Worm (Caenorhabditis elegans) whole organism, early embryonic: ENCODE results near the gene K02E10.7.

ENCODE experiments used
- B0310.2 ChIP-seq: sonication (generic microtip); optimal IDR thresholded peaks from 2 replicates; lab custom pipeline; 2016; ENCODE audit warnings: mild to moderate bottlenecking, missing genetic modification characterization, missing compliant biosample characterization
- F13C5.2 ChIP-seq: sonication (generic microtip); optimal IDR thresholded peaks from 2 replicates; lab custom pipeline; 2017; ENCODE audit warnings: mild to moderate bottlenecking, missing genetic modification characterization, inconsistent platforms, missing compliant biosample characterization
- aly-1 ChIP-seq: sonication (generic microtip); optimal IDR thresholded peaks from 2 replicates; lab custom pipeline; 2016; ENCODE audit warnings: missing genetic modification characterization, missing compliant biosample characterization
- ama-1 ChIP-seq: fragments of 150-350 bp; optimal IDR thresholded peaks from 2 replicates; lab custom pipeline; 2014
- ceh-13 ChIP-seq: fragments of 200-800 bp; sonication (Bioruptor generic); optimal IDR thresholded peaks from 2 replicates; lab custom pipeline; 2018; ENCODE audit warnings: mild to moderate bottlenecking, missing genetic modification characterization, missing compliant biosample characterization
- ceh-36 ChIP-seq: sonication (generic microtip); optimal IDR thresholded peaks from 2 replicates; lab custom pipeline; 2016; ENCODE audit warnings: missing genetic modification characterization, inconsistent platforms, missing compliant biosample characterization
- ets-7 ChIP-seq: sonication (generic microtip); optimal IDR thresholded peaks from 2 replicates; lab custom pipeline; 2016; ENCODE audit warnings: missing genotype, missing genetic modification characterization, missing compliant biosample characterization
- flt-1 ChIP-seq: fragments of 200-800 bp; sonication (Bioruptor generic); IDR thresholded peaks from 2 replicates; pipeline ENCODE4 v1.3.6; 2022; ENCODE audit warnings: missing genetic modification characterization, missing compliant biosample characterization
- hmbx-1 ChIP-seq: sonication (generic microtip); optimal IDR thresholded peaks from 2 replicates; lab custom pipeline; 2016; ENCODE audit warnings: mild to moderate bottlenecking, missing genetic modification characterization, missing compliant biosample characterization
- hmg-4 ChIP-seq: fragments of 200-800 bp; sonication (Bioruptor generic); optimal IDR thresholded peaks from 2 replicates; lab custom pipeline; 2018; ENCODE audit warnings: mild to moderate bottlenecking, missing genetic modification characterization, missing compliant biosample characterization
- hnd-1 ChIP-seq: sonication (generic microtip); optimal IDR thresholded peaks from 2 replicates; lab custom pipeline; 2016; ENCODE audit warnings: missing genetic modification characterization, missing compliant biosample characterization
- pes-1 ChIP-seq: fragments of 200-800 bp; sonication (Bioruptor generic); IDR thresholded peaks from 2 replicates; pipeline ENCODE4 v1.3.6; 2022; ENCODE audit warnings: missing genetic modification reagents, missing genetic modification characterization, missing compliant biosample characterization
- scrt-1 ChIP-seq: fragments of 200-800 bp; sonication (Bioruptor generic); IDR thresholded peaks from 2 replicates; pipeline ENCODE4 v1.3.6; 2022; ENCODE audit warnings: missing genetic modification characterization, missing compliant biosample characterization
- sea-1 ChIP-seq: fragments of 200-800 bp; sonication (Bioruptor generic); conservative IDR thresholded peaks from 2 replicates; pipeline ENCODE4 v1.3.6; 2022; ENCODE audit warnings: missing genetic modification characterization, missing compliant biosample characterization
- tbx-11 ChIP-seq: fragments of 200-800 bp; sonication (Bioruptor generic); IDR thresholded peaks from 2 replicates; pipeline ENCODE4 v1.3.6; 2022; ENCODE audit warnings: missing genetic modification characterization, missing compliant biosample characterization
- tbx-37 ChIP-seq: fragments of 200-800 bp; sonication (Bioruptor generic); conservative IDR thresholded peaks from 2 replicates; pipeline ENCODE4 v1.3.6; 2022; ENCODE audit warnings: missing genetic modification reagents, missing genetic modification characterization, missing compliant biosample characterization
- tra-4 ChIP-seq: sonication (generic microtip); optimal IDR thresholded peaks from 2 replicates; lab custom pipeline; 2017; ENCODE audit warnings: missing genetic modification characterization, missing compliant biosample characterization

Gene K02E10.7

ce11 chrX:2482622-2483021 lies 25.7 kb downstream of the K02E10.7 start, which contains the start of gene K02E10.6:
Gene K02E10.6 (minus strand): TSS chrX:2482770.
- TF ChIP-seq ama-1 (no peak), hmbx-1 (no peak), F13C5.2 (no peak), tbx-37 (no peak), B0310.2 (tag; lab: Kevin White, UChicago) (no peak), sea-1 (GFP tag; lab: Robert Waterston, UW) (no peak), ceh-36 (tag; lab: Kevin White, UChicago) (no peak), flt-1 (GFP tag; lab: Robert Waterston, UW) (no peak), ets-7 (no peak), hnd-1 (tag; lab: Kevin White, UChicago) (no peak), aly-1 (tag; lab: Kevin White, UChicago) (no peak), scrt-1 (GFP tag; lab: Robert Waterston, UW) (no peak), pes-1 (no peak), ceh-13 (GFP tag; lab: Kevin White, UChicago) (no peak), tbx-11 (GFP tag; lab: Robert Waterston, UW) (no peak), tra-4 (tag; lab: Kevin White, UChicago) (no peak), hmg-4 (GFP tag; lab: Kevin White, UChicago) (no peak)

- no peak for TF ChIP-seq ets-7
- no peak for TF ChIP-seq ceh-36 (tag; lab: Kevin White, UChicago)
- no peak for TF ChIP-seq tra-4 (tag; lab: Kevin White, UChicago)
- no peak for TF ChIP-seq hnd-1 (tag; lab: Kevin White, UChicago)
- no peak for TF ChIP-seq pes-1
- no peak for TF ChIP-seq tbx-11 (GFP tag; lab: Robert Waterston, UW)
- TF ChIP-seq scrt-1 (GFP tag; lab: Robert Waterston, UW), result no peak
- no peak for TF ChIP-seq ceh-13 (GFP tag; lab: Kevin White, UChicago)
- no peak for TF ChIP-seq F13C5.2
- no peak for TF ChIP-seq ama-1
- TF ChIP-seq B0310.2 (tag; lab: Kevin White, UChicago), result no peak
- TF ChIP-seq hmbx-1, result no peak
- TF ChIP-seq flt-1 (GFP tag; lab: Robert Waterston, UW), result no peak
- TF ChIP-seq sea-1 (GFP tag; lab: Robert Waterston, UW), result no peak
- no peak for TF ChIP-seq aly-1 (tag; lab: Kevin White, UChicago)
- TF ChIP-seq tbx-37, result no peak
- no peak for TF ChIP-seq hmg-4 (GFP tag; lab: Kevin White, UChicago)
These were observed 29.5 kb downstream of the K02E10.7 start, which contains the start of gene K02E10.5 for ce11 chrX:2478823-2479222. Gene K02E10.5 (minus strand): TSS chrX:2478923.

ce11 chrX:2475873-2476272 lies 32.5 kb downstream of the K02E10.7 start, which contains the start of gene R04B3.3:
Gene R04B3.3 (minus strand): TSS chrX:2475973.
- no peak for TF ChIP-seq flt-1 (GFP tag; lab: Robert Waterston, UW)
- TF ChIP-seq ceh-13 (GFP tag; lab: Kevin White, UChicago), result no peak
- TF ChIP-seq scrt-1 (GFP tag; lab: Robert Waterston, UW), result no peak
- no peak for TF ChIP-seq F13C5.2
- no peak for TF ChIP-seq tbx-11 (GFP tag; lab: Robert Waterston, UW)
- TF ChIP-seq tra-4 (tag; lab: Kevin White, UChicago), result no peak
- TF ChIP-seq B0310.2 (tag; lab: Kevin White, UChicago), result no peak
- no peak for TF ChIP-seq ets-7
- TF ChIP-seq hmbx-1, result no peak

ce11 chrX:2473618-2474017 lies 34.7 kb downstream of the K02E10.7 start, which contains the start of gene R04B3.2:
Gene R04B3.2 (minus strand): TSS chrX:2473718.
- no peak for TF ChIP-seq ama-1
- TF ChIP-seq hnd-1 (tag; lab: Kevin White, UChicago), result no peak

ce11 chrX:2471303-2471702 lies 37.0 kb downstream of the K02E10.7 start, which contains the start of gene R04B3.1:
Gene R04B3.1 (minus strand): TSS chrX:2471403.
- TF ChIP-seq ama-1, result no peak
- no peak for TF ChIP-seq ceh-36 (tag; lab: Kevin White, UChicago)
- no peak for TF ChIP-seq hmg-4 (GFP tag; lab: Kevin White, UChicago)
- TF ChIP-seq tbx-37, result no peak
- TF ChIP-seq scrt-1 (GFP tag; lab: Robert Waterston, UW), result no peak
- TF ChIP-seq sea-1 (GFP tag; lab: Robert Waterston, UW), result no peak

ce11 chrX:2464064-2464463 lies 44.3 kb downstream of the K02E10.7 start:
- no peak for TF ChIP-seq F13C5.2
- TF ChIP-seq B0310.2 (tag; lab: Kevin White, UChicago), result no peak
- TF ChIP-seq ceh-36 (tag; lab: Kevin White, UChicago), result no peak

- no peak for TF ChIP-seq ets-7
- no peak for TF ChIP-seq tra-4 (tag; lab: Kevin White, UChicago)
- TF ChIP-seq aly-1 (tag; lab: Kevin White, UChicago), result no peak
- TF ChIP-seq hmg-4 (GFP tag; lab: Kevin White, UChicago), result no peak
- no peak for TF ChIP-seq ama-1
These were observed 46.6 kb downstream of the K02E10.7 start for ce11 chrX:2461742-2462141.

- no peak for TF ChIP-seq hnd-1 (tag; lab: Kevin White, UChicago)
- TF ChIP-seq aly-1 (tag; lab: Kevin White, UChicago), result no peak
- TF ChIP-seq hmbx-1, result no peak
- TF ChIP-seq ets-7, result no peak
- TF ChIP-seq B0310.2 (tag; lab: Kevin White, UChicago), result no peak
- TF ChIP-seq tbx-37, result no peak
- no peak for TF ChIP-seq hmg-4 (GFP tag; lab: Kevin White, UChicago)
- TF ChIP-seq ceh-13 (GFP tag; lab: Kevin White, UChicago), result no peak
These were observed 48.6 kb downstream of the K02E10.7 start, which contains the start of gene fox-1 for ce11 chrX:2459793-2460192. Gene fox-1 (minus strand): TSS chrX:2459893.
